Worm (Caenorhabditis elegans): ENCODE measurements around the gene C05E11.2.

C05E11.2 gene

ce11 chrX:4586617-4587016 is at the start of gene C05E11.2:
TSS of gene C05E11.2 (plus strand) at chrX:4586917.
- TF ChIP-seq elt-2 (tag; optimal IDR thresholded peaks at IDR 0.05) = no peak
- TF ChIP-seq blmp-1 (tag; optimal IDR thresholded peaks at IDR 0.05) = no peak
- TF ChIP-seq hlh-17 (GFP tag; optimal IDR thresholded peaks at IDR 0.05; ENCODE audit: borderline replicate concordance) = no peak
- TF ChIP-seq sup-37 (GFP tag; optimal IDR thresholded peaks at IDR 0.05) = no peak
- TF ChIP-seq zip-4 (GFP tag; optimal IDR thresholded peaks at IDR 0.05) = no peak
- TF ChIP-seq ets-5 (GFP tag; IDR thresholded peaks at IDR 0.05) = no peak

ce11 chrX:4544543-4544942 is 42.2 kb upstream of the C05E11.2 start, which contains the start of gene C07A12.2:
TSS of gene C07A12.2 (plus strand) at chrX:4544843.
- TF ChIP-seq unc-130 (tag; optimal IDR thresholded peaks at IDR 0.05) = no peak
- TF ChIP-seq mep-1 (tag; optimal IDR thresholded peaks at IDR 0.05) = no peak
- no peak for TF ChIP-seq lin-13 (GFP tag; optimal IDR thresholded peaks at IDR 0.05)
- no peak for TF ChIP-seq nhr-77 (tag; optimal IDR thresholded peaks at IDR 0.05)
- no peak for TF ChIP-seq pqm-1 (tag; optimal IDR thresholded peaks at IDR 0.05)
- TF ChIP-seq egl-13 (tag; optimal IDR thresholded peaks at IDR 0.05) = no peak
- TF ChIP-seq jun-1 (tag; optimal IDR thresholded peaks at IDR 0.05) = no peak
- no peak for TF ChIP-seq aha-1 (tag; optimal IDR thresholded peaks at IDR 0.05)
- TF ChIP-seq F16B12.6 (tag; optimal IDR thresholded peaks at IDR 0.05) = no peak
- TF ChIP-seq vab-15 (tag; optimal IDR thresholded peaks at IDR 0.05) = no peak
- TF ChIP-seq lir-3 (tag; optimal IDR thresholded peaks at IDR 0.05; ENCODE audit: poor library complexity) = no peak

- TF ChIP-seq blmp-1 (tag; optimal IDR thresholded peaks at IDR 0.05) (no peak), F16B12.6 (tag; optimal IDR thresholded peaks at IDR 0.05) (no peak), unc-130 (tag; optimal IDR thresholded peaks at IDR 0.05) (no peak), alr-1 (tag; optimal IDR thresholded peaks at IDR 0.05; ENCODE audit: borderline replicate concordance) (no peak), Y116A8C.19 (tag; optimal IDR thresholded peaks at IDR 0.05; ENCODE audit: borderline replicate concordance) (no peak)
Observed at ce11 chrX:4548929-4549328, 37.8 kb upstream of the C05E11.2 start.

- TF ChIP-seq tbx-2 (tag; optimal IDR thresholded peaks at IDR 0.05) = no peak
- no peak for TF ChIP-seq irx-1 (tag; optimal IDR thresholded peaks at IDR 0.05)
- no peak for TF ChIP-seq rnt-1 (tag; optimal IDR thresholded peaks at IDR 0.05)
- peak; percentile 67 for TF ChIP-seq grh-1 (GFP tag; IDR thresholded peaks at IDR 0.05)
- TF ChIP-seq hlh-4 (tag; optimal IDR thresholded peaks at IDR 0.05) = no peak
- TF ChIP-seq pax-3 (tag; optimal IDR thresholded peaks at IDR 0.05) = no peak
- TF ChIP-seq ztf-4 (tag; optimal IDR thresholded peaks at IDR 0.05) = no peak
- no peak for TF ChIP-seq egl-27 (tag; optimal IDR thresholded peaks at IDR 0.05)
- peak in 1 of 2 experiments; percentile 26 for TF ChIP-seq mdl-1 (tag; optimal IDR thresholded peaks at IDR 0.05)
- peak; percentile 41 for TF ChIP-seq blmp-1 (tag; optimal IDR thresholded peaks at IDR 0.05)
- TF ChIP-seq pag-3 (tag; optimal IDR thresholded peaks at IDR 0.05; ENCODE audit: borderline replicate concordance, insufficient read depth) = no peak
- no peak for TF ChIP-seq nhr-76 (tag; optimal IDR thresholded peaks at IDR 0.05)
- TF ChIP-seq lin-14 (GFP tag; optimal IDR thresholded peaks at IDR 0.05) = peak; percentile 68
- TF ChIP-seq efl-1 (optimal IDR thresholded peaks at IDR 0.05) = no peak
- peak in 1 of 2 experiments; percentile 88 for TF ChIP-seq efl-1 (GFP tag; optimal IDR thresholded peaks at IDR 0.05 in 1 of 2)
- peak in 1 of 6 experiments; percentile 28 for TF ChIP-seq elt-3 (tag; optimal IDR thresholded peaks at IDR 0.05)
- TF ChIP-seq lsy-2 (tag; optimal IDR thresholded peaks at IDR 0.05) = no peak
- TF ChIP-seq nhr-20 (tag; optimal IDR thresholded peaks at IDR 0.05) = peak; percentile 27
- TF ChIP-seq nhr-71 (tag; optimal IDR thresholded peaks at IDR 0.05) = peak; percentile 23
- peak; percentile 21 for TF ChIP-seq mep-1 (tag; optimal IDR thresholded peaks at IDR 0.05)
- TF ChIP-seq xbp-1 (tag; optimal IDR thresholded peaks at IDR 0.05) = peak; percentile 15
- TF ChIP-seq nhr-85 (tag) = peak; percentile 85
- peak; percentile 7 for TF ChIP-seq skn-1 (tag; optimal IDR thresholded peaks at IDR 0.05)
- TF ChIP-seq snu-23 (GFP tag; optimal IDR thresholded peaks at IDR 0.05) = peak; percentile 17
- peak in 1 of 2 experiments; percentile 23 for TF ChIP-seq lin-35 (GFP tag; optimal IDR thresholded peaks at IDR 0.05)
Observed at ce11 chrX:4549853-4550596, 36.7 kb upstream of the C05E11.2 start, which contains the start of gene C07A12.18. TSS of gene C07A12.18 (minus strand) at chrX:4549903.

All from whole organism, L1 larva.